Worm (Caenorhabditis elegans) whole organism, L3 larva: ENCODE data around the gene ins-12.
"Not testable (repeated sequence)": the region's sequence is repeated elsewhere in the genome, so short reads cannot be mapped to it uniquely, and the experiment has no call there.

Experiments used
- R02D3.7 ChIP-seq: fragments of 150-350 bp; optimal IDR thresholded peaks from 2 replicates; lab custom pipeline; 2014; ENCODE audit warnings: missing biosample characterization, missing genetic modification characterization
- ZK546.5 ChIP-seq: sonication (generic microtip); optimal IDR thresholded peaks from 2 replicates; lab custom pipeline; 2017; ENCODE audit warnings: missing biosample characterization, missing genetic modification characterization
- aly-2 ChIP-seq: fragments of 150-350 bp; optimal IDR thresholded peaks from 2 replicates; lab custom pipeline; 2014; ENCODE audit warnings: missing biosample characterization, missing genetic modification characterization
- ama-1 ChIP-seq: fragments of 150-350 bp; optimal IDR thresholded peaks from 2 replicates; lab custom pipeline; 2018
- ceh-16 ChIP-seq: sonication (generic microtip); optimal IDR thresholded peaks from 2 replicates; lab custom pipeline; 2017; ENCODE audit warnings: missing biosample characterization, missing genetic modification characterization
- ceh-28 ChIP-seq: fragments of 150-350 bp; optimal IDR thresholded peaks from 2 replicates; lab custom pipeline; 2014; ENCODE audit warnings: missing biosample characterization, missing genetic modification reagents, missing genetic modification characterization
- ceh-82 ChIP-seq: fragments of 150-350 bp; optimal IDR thresholded peaks from 2 replicates; lab custom pipeline; 2014; ENCODE audit warnings: missing biosample characterization, missing genetic modification characterization
- ceh-9 ChIP-seq: sonication (generic microtip); optimal IDR thresholded peaks from 2 replicates; lab custom pipeline; 2018; ENCODE audit warnings: missing biosample characterization, missing genetic modification characterization
- daf-12 ChIP-seq: fragments of 150-350 bp; optimal IDR thresholded peaks from 2 replicates; lab custom pipeline; 2014; ENCODE audit warnings: missing biosample characterization, missing genetic modification reagents, missing genetic modification characterization
- egl-27 ChIP-seq: sonication (generic microtip); optimal IDR thresholded peaks from 4 replicates; lab custom pipeline; 2017; ENCODE audit warnings: missing biosample characterization, missing genetic modification reagents, missing genetic modification characterization
- egl-5 ChIP-seq: fragments of 150-350 bp; optimal IDR thresholded peaks from 2 replicates; lab custom pipeline; 2017; ENCODE audit warnings: missing biosample characterization, missing genetic modification reagents, missing genetic modification characterization, inconsistent platforms
- elt-1 ChIP-seq: fragments of 150-350 bp; optimal IDR thresholded peaks from 2 replicates; lab custom pipeline; 2014; ENCODE audit warnings: missing biosample characterization, missing genetic modification characterization
- elt-2 ChIP-seq: sonication (generic microtip); optimal IDR thresholded peaks from 2 replicates; lab custom pipeline; 2016; ENCODE audit warnings: missing genetic modification reagents, mild to moderate bottlenecking, missing genetic modification characterization, missing compliant biosample characterization
- elt-3 ChIP-seq, 3 experiments: fragments of 150-350 bp in 1 of 3; sonication (generic microtip) in 2 of 3; optimal IDR thresholded peaks; 2 replicates in 2 of 3; 4 replicates in 1 of 3; lab custom pipeline; 2014 to 2017; ENCODE audit warnings: missing biosample characterization in 3 of 3, missing genetic modification characterization in 3 of 3
- eor-1 ChIP-seq, 2 experiments: fragments of 150-350 bp; optimal IDR thresholded peaks; 2 replicates each; lab custom pipeline; 2014 to 2018; ENCODE audit warnings: missing biosample characterization in 2 of 2, missing genetic modification characterization in 2 of 2
- fkh-10 ChIP-seq: sonication (generic microtip); optimal IDR thresholded peaks from 2 replicates; lab custom pipeline; 2017; ENCODE audit warnings: missing biosample characterization, missing genetic modification reagents, missing genetic modification characterization
- fos-1 ChIP-seq: fragments of 150-350 bp; optimal IDR thresholded peaks from 2 replicates; lab custom pipeline; 2014; ENCODE audit warnings: missing biosample characterization, missing genetic modification characterization
- jun-1 ChIP-seq: fragments of 150-350 bp; optimal IDR thresholded peaks from 2 replicates; lab custom pipeline; 2014; ENCODE audit warnings: missing biosample characterization, missing genetic modification reagents, missing genetic modification characterization
- lin-39 ChIP-seq: fragments of 150-350 bp; optimal IDR thresholded peaks from 2 replicates; lab custom pipeline; 2018; ENCODE audit warnings: missing biosample characterization, missing genetic modification reagents, missing genetic modification characterization
- lsy-12 ChIP-seq: sonication (generic microtip); optimal IDR thresholded peaks from 2 replicates; lab custom pipeline; 2016; ENCODE audit warnings: mild to moderate bottlenecking, missing genetic modification characterization, missing compliant biosample characterization
- mdl-1 ChIP-seq: fragments of 150-350 bp; optimal IDR thresholded peaks from 2 replicates; lab custom pipeline; 2014; ENCODE audit warnings: missing biosample characterization, missing genetic modification characterization
- mml-1 ChIP-seq: fragments of 150-350 bp; sonication (generic microtip); optimal IDR thresholded peaks from 3 replicates; lab custom pipeline; 2014; ENCODE audit warnings: missing biosample characterization, missing genetic modification characterization
- nfya-1 ChIP-seq: sonication (generic microtip); optimal IDR thresholded peaks from 2 replicates; lab custom pipeline; 2017; ENCODE audit warnings: missing genetic modification characterization, mild to moderate bottlenecking, missing compliant biosample characterization, antibody characterized with exemption, moderate library complexity; ENCODE audit not compliant: insufficient read depth
- nhr-11 ChIP-seq: fragments of 150-350 bp; optimal IDR thresholded peaks from 2 replicates; lab custom pipeline; 2014; ENCODE audit warnings: missing biosample characterization, missing genetic modification characterization
- nhr-12 ChIP-seq: fragments of 150-350 bp; optimal IDR thresholded peaks from 2 replicates; lab custom pipeline; 2014; ENCODE audit warnings: missing biosample characterization, missing genetic modification characterization
- nhr-23 ChIP-seq: fragments of 150-350 bp; optimal IDR thresholded peaks from 2 replicates; lab custom pipeline; 2014; ENCODE audit warnings: missing biosample characterization, missing genetic modification reagents, missing genetic modification characterization
- nhr-237 ChIP-seq: fragments of 150-350 bp; optimal IDR thresholded peaks from 2 replicates; lab custom pipeline; 2014; ENCODE audit warnings: missing biosample characterization, missing genetic modification characterization
- nhr-25 ChIP-seq: sonication (generic microtip); optimal IDR thresholded peaks from 2 replicates; lab custom pipeline; 2017; ENCODE audit warnings: missing biosample characterization, missing genetic modification characterization
- nhr-28 ChIP-seq: fragments of 150-350 bp; optimal IDR thresholded peaks from 2 replicates; lab custom pipeline; 2014; ENCODE audit warnings: missing biosample characterization, missing genetic modification characterization
- nhr-43 ChIP-seq: sonication (generic microtip); optimal IDR thresholded peaks from 2 replicates; lab custom pipeline; 2016; ENCODE audit warnings: mild to moderate bottlenecking, missing genetic modification characterization, missing compliant biosample characterization; ENCODE audit not compliant: poor library complexity, severe bottlenecking
- nhr-67 ChIP-seq: fragments of 150-350 bp; optimal IDR thresholded peaks from 2 replicates; lab custom pipeline; 2014; ENCODE audit warnings: missing biosample characterization, missing genetic modification characterization
- nhr-76 ChIP-seq: fragments of 150-350 bp; sonication (generic microtip); optimal IDR thresholded peaks from 5 replicates; lab custom pipeline; 2014; ENCODE audit warnings: missing biosample characterization, missing genetic modification characterization
- nhr-77 ChIP-seq: fragments of 150-350 bp; optimal IDR thresholded peaks from 2 replicates; lab custom pipeline; 2014; ENCODE audit warnings: missing biosample characterization, missing genetic modification characterization
- pha-4 ChIP-seq: fragments of 150-350 bp; optimal IDR thresholded peaks from 2 replicates; lab custom pipeline; 2014; ENCODE audit warnings: missing biosample characterization, missing genetic modification reagents, missing genetic modification characterization
- pqm-1 ChIP-seq: fragments of 150-350 bp; optimal IDR thresholded peaks from 2 replicates; lab custom pipeline; 2017; ENCODE audit warnings: missing biosample characterization, missing genetic modification characterization, inconsistent platforms
- sea-2 ChIP-seq: fragments of 150-350 bp; sonication (generic microtip); optimal IDR thresholded peaks from 4 replicates; lab custom pipeline; 2014; ENCODE audit warnings: missing biosample characterization, missing genetic modification reagents, missing genetic modification characterization
- skn-1 ChIP-seq: fragments of 150-350 bp; optimal IDR thresholded peaks from 2 replicates; lab custom pipeline; 2014; ENCODE audit warnings: missing biosample characterization, missing genetic modification characterization
- snpc-4 ChIP-seq: fragments of 150-350 bp; optimal IDR thresholded peaks from 2 replicates; lab custom pipeline; 2014; ENCODE audit warnings: missing biosample characterization, missing genetic modification characterization
- tbx-2 ChIP-seq: sonication (generic microtip); optimal IDR thresholded peaks from 2 replicates; lab custom pipeline; 2016; ENCODE audit warnings: mild to moderate bottlenecking, missing genetic modification characterization, missing compliant biosample characterization
- unc-39 ChIP-seq: sonication (generic microtip); optimal IDR thresholded peaks from 4 replicates; lab custom pipeline; 2017; ENCODE audit warnings: missing biosample characterization, missing genetic modification characterization
- unc-62 ChIP-seq: fragments of 150-350 bp; sonication (generic microtip); optimal IDR thresholded peaks from 4 replicates; lab custom pipeline; 2014; ENCODE audit warnings: missing biosample characterization, missing genetic modification reagents, missing genetic modification characterization
- zag-1 ChIP-seq: fragments of 150-350 bp; optimal IDR thresholded peaks from 2 replicates; lab custom pipeline; 2014; ENCODE audit warnings: missing biosample characterization, missing genetic modification characterization
- ztf-11 ChIP-seq: fragments of 150-350 bp; optimal IDR thresholded peaks from 2 replicates; lab custom pipeline; 2014; ENCODE audit warnings: missing biosample characterization, missing genetic modification characterization

ins-12 gene

ce11 chrII:5537524-5537923 is 16.9 kb upstream of the ins-12 start, which contains the start of gene C17C3.11:
Gene C17C3.11, plus strand, starts transcription at chrII:5537824.
- TF ChIP-seq lin-39 (tag; lab: Kevin White, UChicago) (no peak), fkh-10 (GFP tag; lab: Kevin White, UChicago) (no peak), nhr-11 (tag; lab: Kevin White, UChicago) (no peak), ceh-28 (no peak), nhr-23 (no peak), aly-2 (tag; lab: Kevin White, UChicago) (no peak), mml-1 (tag; lab: Kevin White, UChicago) (no peak), nhr-76 (no peak), ceh-82 (tag; lab: Kevin White, UChicago) (no peak), ceh-9 (no peak), daf-12 (tag; lab: Kevin White, UChicago) (no peak), nhr-43 (no peak), snpc-4 (tag; lab: Kevin White, UChicago) (no peak), unc-39 (no peak), eor-1 (tag; optimal IDR thresholded peaks at IDR 0.05; lab: Kevin White, UChicago) (no peak), elt-1 (tag; lab: Kevin White, UChicago) (no peak)

DNA sequence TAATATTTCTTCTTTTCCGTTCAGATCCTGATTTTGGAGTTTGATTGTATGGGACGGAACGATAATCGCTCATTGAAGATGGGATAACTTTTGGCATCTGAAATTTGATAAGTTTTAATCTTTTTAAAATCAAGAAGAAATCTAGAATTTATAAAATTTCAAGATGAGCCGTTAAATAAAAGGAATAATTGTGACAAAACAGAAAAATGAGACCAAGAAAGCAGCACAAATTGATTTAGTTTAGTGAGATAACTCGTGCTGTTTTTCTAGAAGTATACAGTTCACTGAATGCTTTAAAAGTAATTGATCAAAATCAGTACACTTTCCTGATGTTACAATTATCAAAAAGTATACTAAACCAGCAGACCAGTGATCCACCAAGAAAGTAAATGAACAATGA is 14.3 kb upstream of the ins-12 start, which contains the start of gene hlh-27:
TSS of gene hlh-27 (minus strand) at position 101 of the 400 bp plus-strand sequence.
- not testable (repeated sequence) for TF ChIP-seq nhr-25, nhr-28, mdl-1 (tag; lab: Kevin White, UChicago)

ce11 chrII:5541685-5542084 is 12.7 kb upstream of the ins-12 start, which contains the start of gene C17C3.24:
Gene C17C3.24, minus strand, starts transcription at chrII:5541785.
- no peak for TF ChIP-seq nhr-43
- no peak for TF ChIP-seq sea-2 (GFP tag; lab: Kevin White, UChicago)
- no peak for TF ChIP-seq elt-3 (tag; optimal IDR thresholded peaks at IDR 0.05; lab: Kevin White, UChicago)
- TF ChIP-seq ceh-16 = no peak
- no peak for TF ChIP-seq ZK546.5 (tag; lab: Kevin White, UChicago)

ce11 chrII:5543476-5544144 is 10.8 kb upstream of the ins-12 start:
- TF ChIP-seq mdl-1 (tag; lab: Kevin White, UChicago) (peak; percentile 29), daf-12 (tag; lab: Kevin White, UChicago) (peak; percentile 67), aly-2 (tag; lab: Kevin White, UChicago) (peak; percentile 88), nhr-237 (tag; lab: Kevin White, UChicago) (peak; percentile 57), fkh-10 (GFP tag; lab: Kevin White, UChicago) (peak; percentile 99), nhr-43 (peak; percentile 95), sea-2 (GFP tag; lab: Kevin White, UChicago) (no peak), mml-1 (tag; lab: Kevin White, UChicago) (no peak), fos-1 (tag; lab: Kevin White, UChicago) (peak; percentile 90), tbx-2 (tag; lab: Kevin White, UChicago) (peak; percentile 97), snpc-4 (tag; lab: Kevin White, UChicago) (peak; percentile 100), nhr-77 (tag; lab: Kevin White, UChicago) (peak; percentile 93), elt-1 (tag; lab: Kevin White, UChicago) (peak; percentile 54), ceh-9 (no peak), nfya-1 (peak; percentile 97), elt-2 (tag; lab: Kevin White, UChicago) (peak; percentile 97), ZK546.5 (tag; lab: Kevin White, UChicago) (peak; percentile 44), ceh-16 (peak; percentile 80), skn-1 (peak; percentile 95), ztf-11 (peak; percentile 61), elt-3 (tag; optimal IDR thresholded peaks at IDR 0.05; lab: Kevin White, UChicago) (peak in 2 of 3 experiments; percentile 77 to 92), unc-62 (GFP tag; lab: Kevin White, UChicago) (peak; percentile 81), jun-1 (tag; lab: Kevin White, UChicago) (peak; percentile 98), ceh-28 (peak; percentile 94), nhr-67 (tag; lab: Kevin White, UChicago) (peak; percentile 53), lin-39 (tag; lab: Kevin White, UChicago) (peak; percentile 97), egl-27 (tag; lab: Kevin White, UChicago) (peak; percentile 71), egl-5 (tag; lab: Kevin White, UChicago) (peak; percentile 96), ama-1 (lab: Kevin White, UChicago) (peak; percentile 100), eor-1 (tag; optimal IDR thresholded peaks at IDR 0.05; lab: Kevin White, UChicago) (peak in 1 of 2 experiments; percentile 71), nhr-12 (tag; lab: Kevin White, UChicago) (no peak), unc-39 (peak; percentile 35), nhr-11 (tag; lab: Kevin White, UChicago) (peak; percentile 95), nhr-28 (tag; lab: Kevin White, UChicago) (peak; percentile 76), lsy-12 (tag; lab: Kevin White, UChicago) (peak; percentile 98), pha-4 (tag; lab: Kevin White, UChicago) (peak; percentile 99), zag-1 (tag; lab: Kevin White, UChicago) (peak; percentile 93), pqm-1 (tag; lab: Kevin White, UChicago) (peak; percentile 94), R02D3.7 (peak; percentile 90), nhr-25 (tag; lab: Kevin White, UChicago) (peak; percentile 99)
